Fruit fly (Drosophila melanogaster): ENCODE data around the gene Ipo9.

DNA sequence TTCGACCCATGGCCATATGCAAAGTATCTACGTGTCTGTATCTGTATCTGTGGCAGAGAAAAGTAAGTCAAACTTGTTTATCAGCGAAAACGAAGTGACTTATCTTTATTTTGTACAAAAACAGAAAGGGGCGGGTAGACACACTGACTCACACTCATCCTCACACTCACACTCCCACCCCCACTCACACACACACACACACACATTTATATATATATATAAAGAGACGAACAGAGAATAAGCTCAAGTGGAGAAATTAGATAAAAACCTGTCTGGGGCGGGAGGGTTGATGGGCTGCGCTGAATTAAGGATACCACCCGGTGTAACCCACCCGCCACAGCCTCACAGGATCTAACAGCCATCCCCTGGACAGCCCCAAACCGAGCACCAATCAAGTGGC is 41.5 kb upstream of the Ipo9 start:
- TF ChIP-seq psq (optimal IDR thresholded peaks at IDR 0.05), result no peak
- TF ChIP-seq usp (GFP tag; optimal IDR thresholded peaks at IDR 0.05), result no peak
- TF ChIP-seq CG8478 (optimal IDR thresholded peaks at IDR 0.05), result no peak
- no peak for TF ChIP-seq pan (optimal IDR thresholded peaks at IDR 0.05)
- no peak for TF ChIP-seq Dll (optimal IDR thresholded peaks at IDR 0.05)

Data from whole organism.